Worm (Caenorhabditis elegans) whole organism, young adult: Measurements from ENCODE around the gene C05D9.3.

Experiments
- B0035.1 ChIP-seq: sonication (generic microtip); optimal IDR thresholded peaks from 2 replicates; lab custom pipeline; 2016; ENCODE audit warnings: missing genetic modification characterization, mild to moderate bottlenecking, missing compliant biosample characterization, missing genotype, missing genetic modification reagents
- B0261.1 ChIP-seq: sonication (generic microtip); optimal IDR thresholded peaks from 2 replicates; lab custom pipeline; 2016; ENCODE audit warnings: mild to moderate bottlenecking, missing genetic modification characterization, moderate library complexity, missing compliant biosample characterization
- F22D6.2 ChIP-seq: sonication (generic microtip); optimal IDR thresholded peaks from 2 replicates; lab custom pipeline; 2016; ENCODE audit warnings: mild to moderate bottlenecking, missing genetic modification characterization, missing compliant biosample characterization
- F57A8.1 ChIP-seq: fragments of 200-800 bp; sonication (Bioruptor generic); optimal IDR thresholded peaks from 2 replicates; lab custom pipeline; 2018; ENCODE audit warnings: mild to moderate bottlenecking, missing genetic modification characterization, moderate library complexity, missing compliant biosample characterization
- K11D2.4 ChIP-seq: fragments of 200-800 bp; sonication (Bioruptor generic); IDR thresholded peaks from 2 replicates; pipeline ENCODE4 v1.3.6; 2022; ENCODE audit warnings: missing genetic modification reagents, missing genetic modification characterization, missing compliant biosample characterization
- K12H6.12 ChIP-seq: fragments of 200-800 bp; sonication (Bioruptor generic); optimal IDR thresholded peaks from 2 replicates; lab custom pipeline; 2018; ENCODE audit warnings: mild to moderate bottlenecking, missing genetic modification characterization, missing compliant biosample characterization
- T26A5.8 ChIP-seq: sonication (generic microtip); optimal IDR thresholded peaks from 2 replicates; lab custom pipeline; 2016; ENCODE audit warnings: missing genetic modification characterization, missing compliant biosample characterization
- Y67H2A.10 ChIP-seq: fragments of 200-800 bp; sonication (Bioruptor generic); conservative IDR thresholded peaks from 2 replicates; pipeline ENCODE4 v1.3.6; 2022; ENCODE audit warnings: missing genetic modification reagents, missing genetic modification characterization, missing compliant biosample characterization
- athp-1 ChIP-seq: sonication (generic microtip); optimal IDR thresholded peaks from 2 replicates; lab custom pipeline; 2017; ENCODE audit warnings: mild to moderate bottlenecking, missing genetic modification characterization, missing compliant biosample characterization
- attf-5 ChIP-seq: fragments of 200-800 bp; sonication (Bioruptor generic); optimal IDR thresholded peaks from 2 replicates; lab custom pipeline; 2018; ENCODE audit warnings: mild to moderate bottlenecking, missing genetic modification characterization, missing compliant biosample characterization
- attf-6 ChIP-seq: fragments of 200-800 bp; sonication (Bioruptor generic); IDR thresholded peaks from 2 replicates; pipeline ENCODE4 v1.3.6; 2022; ENCODE audit warnings: missing genetic modification reagents, missing genetic modification characterization, missing compliant biosample characterization
- cebp-1 ChIP-seq, 2 experiments: fragments of 200-800 bp in 1 of 2; sonication (Bioruptor generic) in 1 of 2; sonication (generic microtip) in 1 of 2; IDR thresholded peaks in 1 of 2; optimal IDR thresholded peaks in 1 of 2; 2 replicates each; pipeline versions ENCODE4 v1.3.6 to Lab custom; 2017 to 2022; ENCODE audit warnings: missing compliant biosample characterization in 2 of 2, missing genetic modification characterization in 2 of 2, mild to moderate bottlenecking in 1 of 2, missing genetic modification reagents in 1 of 2, moderate library complexity in 1 of 2
- ceh-27 ChIP-seq: fragments of 200-800 bp; sonication (Bioruptor generic); optimal IDR thresholded peaks from 2 replicates; lab custom pipeline; 2018; ENCODE audit warnings: mild to moderate bottlenecking, missing genetic modification characterization, moderate library complexity, missing compliant biosample characterization
- ceh-91 ChIP-seq: fragments of 200-800 bp; sonication (Bioruptor generic); IDR thresholded peaks from 2 replicates; pipeline ENCODE4 v1.3.6; 2022; ENCODE audit warnings: missing genetic modification reagents, missing genetic modification characterization, missing compliant biosample characterization
- dox-1 ChIP-seq: fragments of 200-800 bp; sonication (Bioruptor generic); IDR thresholded peaks from 2 replicates; pipeline ENCODE4 v1.3.6; 2022; ENCODE audit warnings: missing genetic modification reagents, missing genetic modification characterization, missing compliant biosample characterization
- dpff-1 ChIP-seq: sonication (generic microtip); optimal IDR thresholded peaks from 2 replicates; lab custom pipeline; 2017; ENCODE audit warnings: mild to moderate bottlenecking, missing genetic modification characterization, missing compliant biosample characterization
- egl-18 ChIP-seq: fragments of 200-800 bp; sonication (Bioruptor generic); IDR thresholded peaks from 2 replicates; pipeline ENCODE4 v1.3.6; 2022; ENCODE audit warnings: missing genetic modification reagents, missing genetic modification characterization, missing compliant biosample characterization
- egrh-3 ChIP-seq: fragments of 200-800 bp; sonication (Bioruptor generic); IDR thresholded peaks from 2 replicates; pipeline ENCODE4 v1.3.6; 2022; ENCODE audit warnings: missing genetic modification reagents, missing genetic modification characterization, missing compliant biosample characterization
- ets-4 ChIP-seq: fragments of 200-800 bp; sonication (Bioruptor generic); optimal IDR thresholded peaks from 2 replicates; lab custom pipeline; 2018; ENCODE audit warnings: mild to moderate bottlenecking, missing genetic modification characterization, missing compliant biosample characterization
- hmg-1.2 ChIP-seq: fragments of 200-800 bp; sonication (Bioruptor generic); IDR thresholded peaks from 2 replicates; pipeline ENCODE4 v1.3.6; 2022; ENCODE audit warnings: missing genetic modification reagents, missing genetic modification characterization, missing compliant biosample characterization
- let-607 ChIP-seq, 2 experiments: fragments of 200-800 bp in 1 of 2; sonication (Bioruptor generic) in 1 of 2; sonication (generic microtip) in 1 of 2; optimal IDR thresholded peaks; 2 replicates each; lab custom pipeline; 2016 to 2018; ENCODE audit warnings: mild to moderate bottlenecking in 2 of 2, missing compliant biosample characterization in 2 of 2, missing genetic modification characterization in 2 of 2, moderate library complexity in 2 of 2, missing genotype in 1 of 2
- lin-26 ChIP-seq: fragments of 200-800 bp; sonication (Bioruptor generic); IDR thresholded peaks from 2 replicates; pipeline ENCODE4 v1.3.6; 2022; ENCODE audit warnings: missing genetic modification reagents, missing genetic modification characterization, missing compliant biosample characterization
- lin-35 ChIP-seq, 3 experiments: fragments of 150-350 bp in 2 of 3; sonication (generic microtip) in 1 of 3; optimal IDR thresholded peaks; 2 replicates each; lab custom pipeline; 2014 to 2018; ENCODE audit warnings: missing biosample characterization in 3 of 3, missing genetic modification characterization in 3 of 3, missing genetic modification reagents in 3 of 3
- lin-40 ChIP-seq: sonication (generic microtip); optimal IDR thresholded peaks from 2 replicates; lab custom pipeline; 2016; ENCODE audit warnings: missing genetic modification characterization, mild to moderate bottlenecking, missing compliant biosample characterization, missing genotype, missing genetic modification reagents
- lin-54 ChIP-seq: fragments of 200-800 bp; sonication (Bioruptor generic); optimal IDR thresholded peaks from 2 replicates; lab custom pipeline; 2018; ENCODE audit warnings: mild to moderate bottlenecking, missing genetic modification characterization, missing compliant biosample characterization
- lir-1 ChIP-seq: fragments of 200-800 bp; sonication (Bioruptor generic); conservative IDR thresholded peaks from 2 replicates; pipeline ENCODE4 v1.3.6; 2022; ENCODE audit warnings: missing genetic modification reagents, missing genetic modification characterization, missing compliant biosample characterization
- mcd-1 ChIP-seq: fragments of 200-800 bp; sonication (Bioruptor generic); IDR thresholded peaks from 2 replicates; pipeline ENCODE4 v1.3.6; 2022; ENCODE audit warnings: missing genetic modification reagents, missing genetic modification characterization, missing compliant biosample characterization
- nfyb-1 ChIP-seq: fragments of 200-800 bp; sonication (Bioruptor generic); IDR thresholded peaks from 2 replicates; pipeline ENCODE4 v1.3.6; 2022; ENCODE audit warnings: missing genetic modification reagents, missing genetic modification characterization, missing compliant biosample characterization
- nhr-80 ChIP-seq: sonication (generic microtip); optimal IDR thresholded peaks from 2 replicates; lab custom pipeline; 2016; ENCODE audit warnings: missing genetic modification characterization, missing compliant biosample characterization
- pbrm-1 ChIP-seq: fragments of 200-800 bp; sonication (Bioruptor generic); IDR thresholded peaks from 2 replicates; pipeline ENCODE4 v1.3.6; 2022; ENCODE audit warnings: missing genetic modification reagents, missing genetic modification characterization, missing compliant biosample characterization
- pha-4 ChIP-seq: fragments of 150-350 bp; sonication (generic microtip); optimal IDR thresholded peaks from 2 replicates; lab custom pipeline; 2014; ENCODE audit warnings: missing biosample characterization, missing genetic modification reagents, missing genetic modification characterization
- rcor-1 ChIP-seq: fragments of 200-800 bp; sonication (Bioruptor generic); IDR thresholded peaks from 2 replicates; pipeline ENCODE4 v1.3.6; 2022; ENCODE audit warnings: missing genetic modification reagents, missing genetic modification characterization, missing compliant biosample characterization
- repo-1 ChIP-seq: sonication (generic microtip); optimal IDR thresholded peaks from 2 replicates; lab custom pipeline; 2017; ENCODE audit warnings: mild to moderate bottlenecking, missing genetic modification characterization, missing compliant biosample characterization
- rpc-1 ChIP-seq, 2 experiments: fragments of 150-350 bp in 1 of 2; sonication (generic microtip) in 1 of 2; optimal IDR thresholded peaks; 2 replicates each; lab custom pipeline; 2014 to 2018; ENCODE audit warnings: missing biosample characterization in 1 of 2, missing genetic modification characterization in 1 of 2, missing genetic modification reagents in 1 of 2, missing genotype in 1 of 2
- snpc-4 ChIP-seq, 5 experiments: fragments of 150-350 bp in 1 of 5; sonication (generic microtip) in 4 of 5; optimal IDR thresholded peaks; 2 replicates each; lab custom pipeline; 2014 to 2018; ENCODE audit warnings: missing genetic modification characterization in 5 of 5, missing biosample characterization in 3 of 5, antibody characterized with exemption in 2 of 5, mild to moderate bottlenecking in 2 of 5, missing compliant biosample characterization in 2 of 5, missing genotype in 2 of 5, moderate library complexity in 2 of 5, missing genetic modification reagents in 1 of 5
- somi-1 ChIP-seq: fragments of 200-800 bp; sonication (Bioruptor generic); optimal IDR thresholded peaks from 2 replicates; lab custom pipeline; 2018; ENCODE audit warnings: mild to moderate bottlenecking, missing genetic modification characterization, missing compliant biosample characterization
- tbx-9 ChIP-seq: sonication (generic microtip); optimal IDR thresholded peaks from 2 replicates; lab custom pipeline; 2016; ENCODE audit warnings: borderline replicate concordance, missing genetic modification characterization, inconsistent platforms, missing compliant biosample characterization
- unc-62 ChIP-seq: fragments of 150-350 bp; optimal IDR thresholded peaks from 2 replicates; lab custom pipeline; 2014; ENCODE audit warnings: missing biosample characterization, missing genetic modification reagents, missing genetic modification characterization
- zfh-2 ChIP-seq: fragments of 200-800 bp; sonication (Bioruptor generic); conservative IDR thresholded peaks from 2 replicates; pipeline ENCODE4 v1.3.6; 2022; ENCODE audit warnings: missing genetic modification reagents, missing genetic modification characterization, missing compliant biosample characterization
- ztf-18 ChIP-seq: sonication (generic microtip); optimal IDR thresholded peaks from 2 replicates; lab custom pipeline; 2016; ENCODE audit warnings: missing genotype, mild to moderate bottlenecking, missing genetic modification characterization, missing compliant biosample characterization
- ztf-25 ChIP-seq: fragments of 200-800 bp; sonication (Bioruptor generic); IDR thresholded peaks from 2 replicates; pipeline ENCODE4 v1.3.6; 2022; ENCODE audit warnings: missing genetic modification reagents, missing genetic modification characterization, missing compliant biosample characterization
- ztf-26 ChIP-seq: sonication (generic microtip); optimal IDR thresholded peaks from 2 replicates; lab custom pipeline; 2017; ENCODE audit warnings: missing genetic modification characterization, missing compliant biosample characterization
- ztf-3 ChIP-seq: fragments of 200-800 bp; sonication (Bioruptor generic); optimal IDR thresholded peaks from 2 replicates; lab custom pipeline; 2018; ENCODE audit warnings: mild to moderate bottlenecking, missing genetic modification characterization, missing compliant biosample characterization
- ztf-6 ChIP-seq: fragments of 200-800 bp; sonication (Bioruptor generic); IDR thresholded peaks from 2 replicates; pipeline ENCODE4 v1.3.6; 2022; ENCODE audit warnings: missing genetic modification reagents, missing genetic modification characterization, missing compliant biosample characterization

Gene C05D9.3

ce11 chrX:1126207-1126606, 14.5 kb downstream of the C05D9.3 start:
- TF ChIP-seq nhr-80 (tag; lab: Kevin White, UChicago) (peak; percentile 31), ztf-25 (GFP tag; lab: Robert Waterston, UW) (no peak)

ce11 chrX:1128503-1129036, 16.9 kb downstream of the C05D9.3 start, which contains the start of gene snx-1:
Gene snx-1 (plus strand): TSS chrX:1128986.
- TF ChIP-seq Y67H2A.10 (GFP tag; lab: Robert Waterston, UW) (no peak; the same call in 1 of the 2 replicates), pha-4 (tag; lab: Kevin White, UChicago) (peak; percentile 5), somi-1 (GFP tag; lab: Kevin White, UChicago) (no peak), lir-1 (GFP tag; lab: Robert Waterston, UW) (no peak), unc-62 (GFP tag; lab: Kevin White, UChicago) (no peak), ztf-3 (GFP tag; lab: Kevin White, UChicago) (no peak), egl-18 (GFP tag; lab: Robert Waterston, UW) (no peak), F22D6.2 (tag; lab: Kevin White, UChicago) (no peak), egrh-3 (GFP tag; lab: Robert Waterston, UW) (peak; percentile 73), cebp-1 (GFP tag; IDR thresholded peaks at IDR 0.05; lab: Robert Waterston, UW) (peak; percentile 43; the same call in 1 of the 2 replicates), cebp-1 (tag; optimal IDR thresholded peaks at IDR 0.05; lab: Kevin White, UChicago) (peak; percentile 65), B0261.1 (tag; lab: Kevin White, UChicago) (no peak), athp-1 (no peak), ztf-26 (tag; lab: Kevin White, UChicago) (no peak), attf-5 (GFP tag; lab: Kevin White, UChicago) (peak; percentile 71), repo-1 (tag; lab: Kevin White, UChicago) (no peak), T26A5.8 (tag; lab: Kevin White, UChicago) (no peak), ceh-27 (GFP tag; lab: Kevin White, UChicago) (peak; percentile 40), pbrm-1 (GFP tag; lab: Robert Waterston, UW) (peak; percentile 23; the same call in 1 of the 2 replicates), lin-35 (GFP tag; optimal IDR thresholded peaks at IDR 0.05; lab: Kevin White, UChicago) (no peak), mcd-1 (GFP tag; lab: Robert Waterston, UW) (peak; percentile 90), lin-54 (no peak), zfh-2 (GFP tag; lab: Robert Waterston, UW) (peak; percentile 68), dpff-1 (tag; lab: Kevin White, UChicago) (no peak), lin-40 (tag; lab: Kevin White, UChicago) (peak; percentile 33), ets-4 (no peak), dox-1 (peak; percentile 76; the same call in 1 of the 2 replicates), attf-6 (GFP tag; lab: Robert Waterston, UW) (no peak), lin-26 (GFP tag; lab: Robert Waterston, UW) (no peak), tbx-9 (tag; lab: Kevin White, UChicago) (no peak), K12H6.12 (tag; lab: Kevin White, UChicago) (no peak), rcor-1 (GFP tag; lab: Robert Waterston, UW) (no peak), nhr-80 (tag; lab: Kevin White, UChicago) (peak; percentile 85), hmg-1.2 (peak; percentile 40; the same call in 1 of the 2 replicates), snpc-4 (GFP tag; optimal IDR thresholded peaks at IDR 0.05; lab: Kevin White, UChicago) (no peak), snpc-4 (tag; optimal IDR thresholded peaks at IDR 0.05; lab: Kevin White, UChicago) (peak in 2 of 4 experiments; percentile 17 to 36), F57A8.1 (GFP tag; lab: Kevin White, UChicago) (no peak), ztf-6 (GFP tag; lab: Robert Waterston, UW) (no peak), B0035.1 (tag; lab: Kevin White, UChicago) (no peak), nfyb-1 (GFP tag; lab: Robert Waterston, UW) (no peak), ceh-91 (GFP tag; lab: Robert Waterston, UW) (no peak), let-607 (tag; optimal IDR thresholded peaks at IDR 0.05; lab: Kevin White, UChicago) (peak; percentile 60 to 73), rpc-1 (optimal IDR thresholded peaks at IDR 0.05; lab: Kevin White, UChicago) (no peak), rpc-1 (tag; optimal IDR thresholded peaks at IDR 0.05; lab: Kevin White, UChicago) (no peak), ztf-18 (tag; lab: Kevin White, UChicago) (no peak), K11D2.4 (GFP tag; lab: Robert Waterston, UW) (no peak)
